1 fruit fly cellular context compared by ENCODE assay signal in the genomic region with DNA sequence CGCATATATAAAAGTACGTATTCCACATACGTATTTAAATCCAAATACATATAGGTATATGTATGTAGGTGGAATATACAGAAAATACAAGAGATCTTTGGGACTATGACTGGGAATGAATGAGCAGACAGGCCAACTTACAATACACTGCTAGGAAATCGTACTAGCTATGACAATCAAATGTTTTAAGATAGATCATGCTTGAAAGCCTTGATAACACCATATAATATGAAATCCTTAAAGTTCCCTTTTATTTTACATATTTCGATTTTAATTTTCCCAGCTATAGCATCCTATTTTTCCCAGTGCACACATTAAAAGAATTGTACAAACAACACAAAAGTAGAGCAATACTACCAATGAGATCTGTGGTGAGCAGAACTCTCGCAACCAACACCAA.
TF ChIP-seq lines count a peak whose summit lies in the region.

No protein-coding gene starts in this region.

TF ChIP-seq in whole organism, embryonic, 481 proteins besides CTCF, POLR2A, EP300 and RAD21 (continued from another document and continues in another):
- peak; percentile 48; the same call in 1 of the 2 replicates for TF ChIP-seq toy (GFP tag; IDR thresholded peaks at IDR 0.05; lab: Robert Waterston, UW)
- peak; percentile 66 for TF ChIP-seq Dad (GFP tag; optimal IDR thresholded peaks at IDR 0.05; lab: Kevin White, UChicago)
- peak; percentile 11 for TF ChIP-seq gcm2 (GFP tag; optimal IDR thresholded peaks at IDR 0.05; lab: Kevin White, UChicago)
- TF ChIP-seq dm (GFP tag; optimal IDR thresholded peaks at IDR 0.05; lab: Kevin White, UChicago): peak; percentile 9
- TF ChIP-seq CG3407 (GFP tag; optimal IDR thresholded peaks at IDR 0.05; lab: Kevin White, UChicago): peak; percentile 61
- TF ChIP-seq CG2120 (GFP tag; optimal IDR thresholded peaks at IDR 0.05; lab: Kevin White, UChicago): peak; percentile 86
- no peak for TF ChIP-seq Sin3A (optimal IDR thresholded peaks at IDR 0.05; lab: Kevin White, UChicago)
- TF ChIP-seq da (GFP tag; optimal IDR thresholded peaks at IDR 0.05; lab: Kevin White, UChicago): peak; percentile 26
- no peak for TF ChIP-seq pzg (GFP tag; optimal IDR thresholded peaks at IDR 0.05; lab: Kevin White, UChicago)
- TF ChIP-seq run (tag; optimal IDR thresholded peaks at IDR 0.05; lab: Kevin White, UChicago): peak; percentile 75
- peak; percentile 88 for TF ChIP-seq Dbx (GFP tag; IDR thresholded peaks at IDR 0.05; lab: Robert Waterston, UW)
- TF ChIP-seq D (optimal IDR thresholded peaks at IDR 0.05; lab: Kevin White, UChicago): no peak
- peak; percentile 59 for TF ChIP-seq D (GFP tag; optimal IDR thresholded peaks at IDR 0.05; lab: Kevin White, UChicago)
- TF ChIP-seq CG18599 (GFP tag; optimal IDR thresholded peaks at IDR 0.05; lab: Kevin White, UChicago): peak; percentile 78
- TF ChIP-seq sisA (GFP tag; IDR thresholded peaks at IDR 0.05; lab: Robert Waterston, UW): peak; percentile 80
- TF ChIP-seq pum (GFP tag; optimal IDR thresholded peaks at IDR 0.05; lab: Kevin White, UChicago): peak; percentile 70
- no peak for TF ChIP-seq HLH4C (GFP tag; IDR thresholded peaks at IDR 0.05; lab: Robert Waterston, UW; ENCODE audit: partially characterized antibody)
- TF ChIP-seq sima (GFP tag; optimal IDR thresholded peaks at IDR 0.05; lab: Kevin White, UChicago): peak; percentile 26
- TF ChIP-seq Bgb (GFP tag; IDR thresholded peaks at IDR 0.05; lab: Robert Waterston, UW; ENCODE audit: partially characterized antibody): no peak
- TF ChIP-seq CG9215 (GFP tag; IDR thresholded peaks at IDR 0.05; lab: Robert Waterston, UW): peak; percentile 82
- peak; percentile 6 for TF ChIP-seq fd64A (GFP tag; optimal IDR thresholded peaks at IDR 0.05; lab: Kevin White, UChicago)
- no peak for TF ChIP-seq stwl (tag; optimal IDR thresholded peaks at IDR 0.05; lab: Kevin White, UChicago)
- TF ChIP-seq NK7.1 (GFP tag; optimal IDR thresholded peaks at IDR 0.05; lab: Kevin White, UChicago): peak; percentile 80
- peak; percentile 72 for TF ChIP-seq CG17328 (GFP tag; IDR thresholded peaks at IDR 0.05; lab: Robert Waterston, UW)
- TF ChIP-seq NC2β (GFP tag; optimal IDR thresholded peaks at IDR 0.05; lab: Kevin White, UChicago): peak; percentile 1
- peak; percentile 54 for TF ChIP-seq btn (GFP tag; optimal IDR thresholded peaks at IDR 0.05; lab: Kevin White, UChicago)
- peak; percentile 54 for TF ChIP-seq CG11723 (GFP tag; optimal IDR thresholded peaks at IDR 0.05; lab: Kevin White, UChicago)
- TF ChIP-seq CG43689 (GFP tag; IDR thresholded peaks at IDR 0.05; lab: Robert Waterston, UW): peak; percentile 65
- TF ChIP-seq kay (GFP tag; optimal IDR thresholded peaks at IDR 0.05; lab: Kevin White, UChicago): peak; percentile 72
- peak; percentile 72 for TF ChIP-seq pb (GFP tag; optimal IDR thresholded peaks at IDR 0.05; lab: Kevin White, UChicago)
- no peak for TF ChIP-seq Stat92E (GFP tag; optimal IDR thresholded peaks at IDR 0.05; lab: Kevin White, UChicago)
- TF ChIP-seq CG12071 (GFP tag; optimal IDR thresholded peaks at IDR 0.05; lab: Kevin White, UChicago): peak; percentile 61
- peak; percentile 52 for TF ChIP-seq CG12942 (GFP tag; optimal IDR thresholded peaks at IDR 0.05; lab: Kevin White, UChicago)
- peak; percentile 33 for TF ChIP-seq Mad (GFP tag; optimal IDR thresholded peaks at IDR 0.05; lab: Kevin White, UChicago)
- TF ChIP-seq Abd-B (GFP tag; optimal IDR thresholded peaks at IDR 0.05; lab: Kevin White, UChicago): peak; percentile 83
- peak; percentile 84 for TF ChIP-seq Atf6 (GFP tag; IDR thresholded peaks at IDR 0.05; lab: Robert Waterston, UW)
- peak; percentile 69 for TF ChIP-seq H2.0 (GFP tag; IDR thresholded peaks at IDR 0.05; lab: Robert Waterston, UW)
- TF ChIP-seq CG11696 (GFP tag; IDR thresholded peaks at IDR 0.05; lab: Robert Waterston, UW): peak; percentile 45; the same call in 1 of the 2 replicates
- no peak for TF ChIP-seq ftz-f1 (GFP tag; optimal IDR thresholded peaks at IDR 0.05; lab: Kevin White, UChicago)
- peak; percentile 34 for TF ChIP-seq tup (GFP tag; optimal IDR thresholded peaks at IDR 0.05; lab: Kevin White, UChicago)
- TF ChIP-seq inv (GFP tag; IDR thresholded peaks at IDR 0.05; lab: Robert Waterston, UW; ENCODE audit: partially characterized antibody): no peak
- TF ChIP-seq CG6689 (GFP tag; IDR thresholded peaks at IDR 0.05; lab: Robert Waterston, UW): peak; percentile 86
- no peak for TF ChIP-seq CG6791 (GFP tag; IDR thresholded peaks at IDR 0.05; lab: Robert Waterston, UW; ENCODE audit: partially characterized antibody)
- TF ChIP-seq Myb (GFP tag; optimal IDR thresholded peaks at IDR 0.05; lab: Kevin White, UChicago): peak; percentile 62
- TF ChIP-seq Ssrp (tag; optimal IDR thresholded peaks at IDR 0.05; lab: Kevin White, UChicago): peak; percentile 68
- TF ChIP-seq GATAe (GFP tag; conservative IDR thresholded peaks at IDR 0.05; lab: Robert Waterston, UW): no peak; the same call in 1 of the 2 replicates
- TF ChIP-seq Dll (GFP tag; IDR thresholded peaks at IDR 0.05; lab: Robert Waterston, UW; ENCODE audit: partially characterized antibody): no peak
- TF ChIP-seq vfl (GFP tag; optimal IDR thresholded peaks at IDR 0.05; lab: Kevin White, UChicago): peak; percentile 43
- TF ChIP-seq CG3065 (GFP tag; optimal IDR thresholded peaks at IDR 0.05; lab: Kevin White, UChicago): no peak
- peak; percentile 90 for TF ChIP-seq tgo (GFP tag; IDR thresholded peaks at IDR 0.05; lab: Robert Waterston, UW)
- peak; percentile 50 for TF ChIP-seq CG4360 (GFP tag; IDR thresholded peaks at IDR 0.05; lab: Robert Waterston, UW)
- peak; percentile 66 for TF ChIP-seq CG12219 (GFP tag; optimal IDR thresholded peaks at IDR 0.05; lab: Kevin White, UChicago)
- TF ChIP-seq tio (GFP tag; optimal IDR thresholded peaks at IDR 0.05; lab: Kevin White, UChicago): peak; percentile 38
- peak; percentile 55 for TF ChIP-seq CG1602 (GFP tag; optimal IDR thresholded peaks at IDR 0.05; lab: Kevin White, UChicago)
- TF ChIP-seq hb (GFP tag; IDR thresholded peaks at IDR 0.05; lab: Robert Waterston, UW; ENCODE audit: partially characterized antibody): no peak
- TF ChIP-seq vvl (GFP tag; IDR thresholded peaks at IDR 0.05; lab: Robert Waterston, UW): peak; percentile 94
- peak; percentile 67 for TF ChIP-seq CG8281 (tag; optimal IDR thresholded peaks at IDR 0.05; lab: Kevin White, UChicago)
- no peak for TF ChIP-seq CG15479 (GFP tag; optimal IDR thresholded peaks at IDR 0.05; lab: Kevin White, UChicago)
- TF ChIP-seq CG1233 (GFP tag; optimal IDR thresholded peaks at IDR 0.05; lab: Kevin White, UChicago): peak; percentile 53
- no peak for TF ChIP-seq lov (optimal IDR thresholded peaks at IDR 0.05; lab: Kevin White, UChicago)
- peak; percentile 74; the same call in 1 of the 3 replicates for TF ChIP-seq lov (GFP tag; IDR thresholded peaks at IDR 0.05; lab: Robert Waterston, UW)
- TF ChIP-seq mld (GFP tag; IDR thresholded peaks at IDR 0.05; lab: Robert Waterston, UW; ENCODE audit: partially characterized antibody): no peak
- TF ChIP-seq crp (GFP tag; optimal IDR thresholded peaks at IDR 0.05; lab: Kevin White, UChicago): no peak
- peak; percentile 89 for TF ChIP-seq lmd (GFP tag; IDR thresholded peaks at IDR 0.05; lab: Robert Waterston, UW)
- peak; percentile 85 for TF ChIP-seq CG7372 (GFP tag; IDR thresholded peaks at IDR 0.05; lab: Robert Waterston, UW)
- TF ChIP-seq gce (GFP tag; IDR thresholded peaks at IDR 0.05; lab: Robert Waterston, UW): peak; percentile 76; the same call in 2 of the 3 replicates
- peak; percentile 43 for TF ChIP-seq CG15011 (GFP tag; optimal IDR thresholded peaks at IDR 0.05; lab: Kevin White, UChicago)
- peak; percentile 81 for TF ChIP-seq CG12299 (tag; optimal IDR thresholded peaks at IDR 0.05; lab: Kevin White, UChicago)
- peak; percentile 82 for TF ChIP-seq phol (tag; optimal IDR thresholded peaks at IDR 0.05; lab: Kevin White, UChicago)
- TF ChIP-seq CG18619 (GFP tag; optimal IDR thresholded peaks at IDR 0.05; lab: Kevin White, UChicago): peak; percentile 64
- TF ChIP-seq C15 (GFP tag; IDR thresholded peaks at IDR 0.05; lab: Robert Waterston, UW): peak; percentile 47; the same call in 1 of the 3 replicates
- peak; percentile 43 for TF ChIP-seq CG18476 (GFP tag; optimal IDR thresholded peaks at IDR 0.05; lab: Kevin White, UChicago)
- TF ChIP-seq CG11504 (tag; optimal IDR thresholded peaks at IDR 0.05; lab: Kevin White, UChicago): peak; percentile 78
- no peak for TF ChIP-seq HLHmδ (GFP tag; optimal IDR thresholded peaks at IDR 0.05; lab: Kevin White, UChicago)
- peak; percentile 35 for TF ChIP-seq odd (GFP tag; optimal IDR thresholded peaks at IDR 0.05; lab: Kevin White, UChicago)
- TF ChIP-seq tll (GFP tag; optimal IDR thresholded peaks at IDR 0.05; lab: Kevin White, UChicago): no peak
- TF ChIP-seq NC2α (GFP tag; optimal IDR thresholded peaks at IDR 0.05; lab: Kevin White, UChicago): no peak
- peak; percentile 94 for TF ChIP-seq CG32532 (GFP tag; IDR thresholded peaks at IDR 0.05; lab: Robert Waterston, UW)
- 0 out of 3 replicates have a peak, but pooled peaks have one; percentile 10 for TF ChIP-seq z (GFP tag; IDR thresholded peaks at IDR 0.05; lab: Robert Waterston, UW)
- peak; percentile 57 for TF ChIP-seq CG6683 (GFP tag; optimal IDR thresholded peaks at IDR 0.05; lab: Kevin White, UChicago)
- peak; percentile 89 for TF ChIP-seq nmo (GFP tag; optimal IDR thresholded peaks at IDR 0.05; lab: Kevin White, UChicago)
- peak; percentile 61 for TF ChIP-seq bcd (GFP tag; optimal IDR thresholded peaks at IDR 0.05; lab: Kevin White, UChicago)
- TF ChIP-seq CG12744 (GFP tag; optimal IDR thresholded peaks at IDR 0.05; lab: Kevin White, UChicago): peak; percentile 42
- TF ChIP-seq rib (GFP tag; IDR thresholded peaks at IDR 0.05; lab: Robert Waterston, UW): peak; percentile 77
- peak; percentile 87 for TF ChIP-seq Dek (tag; optimal IDR thresholded peaks at IDR 0.05; lab: Kevin White, UChicago)
- TF ChIP-seq CG15514 (GFP tag; optimal IDR thresholded peaks at IDR 0.05; lab: Kevin White, UChicago): peak; percentile 36
- peak; percentile 71 for TF ChIP-seq Side (GFP tag; optimal IDR thresholded peaks at IDR 0.05; lab: Kevin White, UChicago)
- TF ChIP-seq hth (optimal IDR thresholded peaks at IDR 0.05; lab: Kevin White, UChicago): no peak
- TF ChIP-seq zen (tag; optimal IDR thresholded peaks at IDR 0.05; lab: Kevin White, UChicago): no peak
- TF ChIP-seq Spps (tag; optimal IDR thresholded peaks at IDR 0.05; lab: Kevin White, UChicago): no peak
- peak; percentile 82 for TF ChIP-seq chm (GFP tag; IDR thresholded peaks at IDR 0.05; lab: Robert Waterston, UW)
- peak; percentile 48 for TF ChIP-seq fu2 (GFP tag; optimal IDR thresholded peaks at IDR 0.05; lab: Kevin White, UChicago)
- TF ChIP-seq yki (optimal IDR thresholded peaks at IDR 0.05; lab: Kevin White, UChicago): no peak
- peak; percentile 14 for TF ChIP-seq CG6654 (GFP tag; optimal IDR thresholded peaks at IDR 0.05; lab: Kevin White, UChicago)
- peak; percentile 76 for TF ChIP-seq klu (GFP tag; IDR thresholded peaks at IDR 0.05; lab: Robert Waterston, UW)
- TF ChIP-seq wor (GFP tag; IDR thresholded peaks at IDR 0.05; lab: Robert Waterston, UW): peak; percentile 71
- no peak for TF ChIP-seq CG10565 (GFP tag; optimal IDR thresholded peaks at IDR 0.05; lab: Kevin White, UChicago)
- TF ChIP-seq ems (GFP tag; optimal IDR thresholded peaks at IDR 0.05; lab: Kevin White, UChicago): peak; percentile 57
- peak; percentile 94 for TF ChIP-seq Rfx (GFP tag; IDR thresholded peaks at IDR 0.05; lab: Robert Waterston, UW)
- TF ChIP-seq luna (GFP tag; optimal IDR thresholded peaks at IDR 0.05; lab: Kevin White, UChicago): no peak
- no peak for TF ChIP-seq ato (GFP tag; IDR thresholded peaks at IDR 0.05; lab: Robert Waterston, UW; ENCODE audit: partially characterized antibody)
- peak; percentile 65 for TF ChIP-seq CG2875 (GFP tag; optimal IDR thresholded peaks at IDR 0.05; lab: Kevin White, UChicago)
- TF ChIP-seq CG9727 (GFP tag; optimal IDR thresholded peaks at IDR 0.05; lab: Kevin White, UChicago): peak; percentile 50
- TF ChIP-seq grau (tag; optimal IDR thresholded peaks at IDR 0.05; lab: Kevin White, UChicago): peak; percentile 80
- peak; percentile 43 for TF ChIP-seq CrebB (tag; optimal IDR thresholded peaks at IDR 0.05; lab: Kevin White, UChicago)
- peak; percentile 62 for TF ChIP-seq HHEX (GFP tag; optimal IDR thresholded peaks at IDR 0.05; lab: Kevin White, UChicago)
- TF ChIP-seq sug (tag; optimal IDR thresholded peaks at IDR 0.05; lab: Kevin White, UChicago): peak; percentile 85
- TF ChIP-seq onecut (GFP tag; IDR thresholded peaks at IDR 0.05; lab: Robert Waterston, UW): peak; percentile 57
- no peak for TF ChIP-seq hbn (GFP tag; IDR thresholded peaks at IDR 0.05; lab: Robert Waterston, UW; ENCODE audit: partially characterized antibody)
- TF ChIP-seq CG13296 (GFP tag; optimal IDR thresholded peaks at IDR 0.05; lab: Kevin White, UChicago): peak; percentile 80
- peak; percentile 23 for TF ChIP-seq CG9437 (GFP tag; optimal IDR thresholded peaks at IDR 0.05; lab: Kevin White, UChicago)
- no peak for TF ChIP-seq Lhr (GFP tag; optimal IDR thresholded peaks at IDR 0.05; lab: Kevin White, UChicago)
- peak; percentile 49; the same call in 1 of the 3 replicates for TF ChIP-seq sr (GFP tag; IDR thresholded peaks at IDR 0.05; lab: Robert Waterston, UW)
- peak; percentile 68 for TF ChIP-seq CG9609 (GFP tag; optimal IDR thresholded peaks at IDR 0.05; lab: Kevin White, UChicago)
- peak; percentile 9 for TF ChIP-seq HmgD (GFP tag; optimal IDR thresholded peaks at IDR 0.05; lab: Kevin White, UChicago)
- TF ChIP-seq CG8765 (GFP tag; IDR thresholded peaks at IDR 0.05; lab: Robert Waterston, UW): no peak
- TF ChIP-seq CG10979 (tag; optimal IDR thresholded peaks at IDR 0.05; lab: Kevin White, UChicago): peak; percentile 78
- TF ChIP-seq CG8924 (tag; optimal IDR thresholded peaks at IDR 0.05; lab: Kevin White, UChicago): peak; percentile 78
- TF ChIP-seq CG4820 (GFP tag; optimal IDR thresholded peaks at IDR 0.05; lab: Kevin White, UChicago): peak; percentile 84
- TF ChIP-seq ttk (GFP tag; IDR thresholded peaks at IDR 0.05; lab: Robert Waterston, UW): peak; percentile 83
- TF ChIP-seq Rx (GFP tag; IDR thresholded peaks at IDR 0.05; lab: Robert Waterston, UW): peak; percentile 77
- TF ChIP-seq nerfin-1 (tag; optimal IDR thresholded peaks at IDR 0.05; lab: Kevin White, UChicago): peak; percentile 79
- peak; percentile 34 for TF ChIP-seq trem (tag; optimal IDR thresholded peaks at IDR 0.05; lab: Kevin White, UChicago)
- no peak for TF ChIP-seq MESR4 (GFP tag; optimal IDR thresholded peaks at IDR 0.05; lab: Kevin White, UChicago)
- peak; percentile 77 for TF ChIP-seq CG7556 (GFP tag; optimal IDR thresholded peaks at IDR 0.05; lab: Kevin White, UChicago)
- TF ChIP-seq CG11695 (GFP tag; IDR thresholded peaks at IDR 0.05; lab: Robert Waterston, UW): peak; percentile 80
